2 worm cellular contexts compared by ENCODE assay signal in genomic region chrIII:11160559-11160958, ce11.
A peak's percentile ranks its signal among the peaks of the same experiment; 100 is the strongest.
TF ChIP-seq lines count a peak whose summit lies in the region.

No protein-coding gene starts in this region.

TF ChIP-seq in whole organism, L4 larva, 104 proteins besides CTCF, POLR2A, EP300 and RAD21:
- 0 out of 2 replicates have a peak, but pooled peaks have one; percentile 21 for TF ChIP-seq lin-38 (GFP tag; IDR thresholded peaks at IDR 0.05; lab: Robert Waterston, UW)

TF ChIP-seq in whole organism, young adult, 124 proteins besides CTCF, POLR2A, EP300 and RAD21:
- 0 out of 2 replicates have a peak, but pooled peaks have one; percentile 8 for TF ChIP-seq madf-6 (GFP tag; IDR thresholded peaks at IDR 0.05; lab: Robert Waterston, UW)
- peak; percentile 6; the same call in 1 of the 2 replicates for TF ChIP-seq egrh-3 (GFP tag; IDR thresholded peaks at IDR 0.05; lab: Robert Waterston, UW)
- 0 out of 2 replicates have a peak, but pooled peaks have one; percentile 14 for TF ChIP-seq D2030.7 (GFP tag; IDR thresholded peaks at IDR 0.05; lab: Robert Waterston, UW)
- TF ChIP-seq hsf-1 (GFP tag; IDR thresholded peaks at IDR 0.05; lab: Robert Waterston, UW): peak; percentile 95
